Fruit fly (Drosophila melanogaster) whole organism: ENCODE results near the gene CG8673.

Source experiments
- EcR ChIP-seq, 2 experiments: fragments of >200 bp; optimal IDR thresholded peaks; 2 replicates each; lab custom pipeline; 2017; ENCODE audit warnings: missing biosample characterization in 2 of 2, missing genetic modification characterization in 2 of 2, missing genetic modification reagents in 2 of 2
- psq ChIP-seq: fragments of >200 bp; optimal IDR thresholded peaks from 2 replicates; lab custom pipeline; 2017
- usp ChIP-seq: fragments of >200 bp; optimal IDR thresholded peaks from 2 replicates; lab custom pipeline; 2017; ENCODE audit warnings: missing biosample characterization, missing genetic modification characterization, mixed read lengths

DNA sequence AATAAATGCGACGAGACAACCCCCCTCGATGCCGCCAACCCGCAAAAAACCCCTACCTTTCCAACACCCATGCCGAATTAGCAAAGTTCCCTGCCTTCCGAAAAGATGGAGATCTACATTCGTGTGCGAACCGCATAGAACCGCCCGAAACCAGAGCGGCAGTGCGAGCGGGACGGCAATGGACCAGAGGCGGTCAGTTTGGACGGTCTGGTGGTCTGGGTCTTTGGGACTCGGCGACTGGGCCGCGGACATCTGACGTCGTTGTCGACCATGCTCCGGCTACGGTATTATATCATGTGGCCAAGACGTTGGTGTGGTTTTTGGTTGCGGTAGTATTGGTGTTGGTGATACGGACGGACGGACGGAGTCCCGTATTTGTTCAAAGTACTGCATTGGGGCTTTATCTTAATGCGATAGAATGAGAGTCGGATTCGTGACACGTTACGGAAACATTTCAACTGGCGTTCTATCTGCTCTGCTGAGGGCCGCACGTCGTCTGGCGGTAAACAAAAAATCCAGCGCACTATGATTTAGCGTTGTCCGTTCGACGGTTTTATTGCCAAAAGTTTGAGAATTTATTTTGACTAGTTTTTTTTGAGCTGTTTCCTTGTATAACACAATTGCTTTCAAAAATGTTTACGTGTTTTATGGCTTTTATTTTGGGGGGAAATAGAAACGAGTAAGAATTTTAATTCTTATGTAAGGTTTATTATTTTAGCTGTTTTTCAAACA is 37.2 kb upstream of the CG8673 start:
- TF ChIP-seq EcR (GFP tag; optimal IDR thresholded peaks at IDR 0.05; lab: Kevin White, UChicago): no peak
- TF ChIP-seq usp: no peak
- no peak for TF ChIP-seq psq (lab: Kevin White, UChicago)
